Fruit fly (Drosophila melanogaster) whole organism, embryonic: ENCODE data around the gene CG14664.

ENCODE experiments used
- Atf6 ChIP-seq: fragments of 200-800 bp; sonication (Bioruptor generic); IDR thresholded peaks from 2 replicates; pipeline ENCODE4 v1.3.6; 2022; ENCODE audit warnings: missing biosample characterization, missing genetic modification characterization
- BEAF-32 ChIP-seq: fragments of 200-800 bp; sonication (Bioruptor generic); optimal IDR thresholded peaks from 3 replicates; lab custom pipeline; 2017; ENCODE audit warnings: missing biosample characterization, missing genetic modification characterization, mild to moderate bottlenecking, moderate library complexity, missing genetic modification reagents
- CG10267 ChIP-seq: fragments of 200-800 bp; sonication (Bioruptor generic); optimal IDR thresholded peaks from 2 replicates; lab custom pipeline; 2018; ENCODE audit warnings: missing biosample characterization, mild to moderate bottlenecking, missing genetic modification characterization, moderate library complexity
- CG12391 ChIP-seq: fragments of 200-800 bp; sonication (Bioruptor generic); optimal IDR thresholded peaks from 3 replicates; lab custom pipeline; 2018; ENCODE audit warnings: missing biosample characterization, mild to moderate bottlenecking, missing genetic modification characterization, moderate library complexity
- CG12942 ChIP-seq: fragments of 200-800 bp; sonication (Bioruptor generic); optimal IDR thresholded peaks from 3 replicates; lab custom pipeline; 2016; ENCODE audit warnings: missing biosample characterization, missing genetic modification characterization
- CG15514 ChIP-seq: fragments of 200-800 bp; sonication (Bioruptor generic); optimal IDR thresholded peaks from 3 replicates; lab custom pipeline; 2017; ENCODE audit warnings: missing biosample characterization, missing genetic modification characterization, mild to moderate bottlenecking, moderate library complexity, missing genetic modification reagents
- CG1603 ChIP-seq: fragments of 200-800 bp; sonication (Bioruptor generic); optimal IDR thresholded peaks from 2 replicates; lab custom pipeline; 2019; ENCODE audit warnings: missing biosample characterization, mild to moderate bottlenecking, missing genetic modification characterization, moderate library complexity
- CG18764 ChIP-seq: fragments of 200-800 bp; sonication (Bioruptor generic); optimal IDR thresholded peaks from 3 replicates; lab custom pipeline; 2016; ENCODE audit warnings: missing biosample characterization, missing genetic modification characterization
- CG3407 ChIP-seq: fragments of 200-800 bp; sonication (Bioruptor generic); optimal IDR thresholded peaks from 2 replicates; lab custom pipeline; 2018; ENCODE audit warnings: missing biosample characterization, mild to moderate bottlenecking, missing genetic modification characterization
- CG34376 ChIP-seq: fragments of 200-800 bp; sonication (Bioruptor generic); optimal IDR thresholded peaks from 2 replicates; lab custom pipeline; 2018; ENCODE audit warnings: missing biosample characterization, mild to moderate bottlenecking, missing genetic modification characterization
- CG3995 ChIP-seq: fragments of 200-800 bp; sonication (Bioruptor generic); optimal IDR thresholded peaks from 3 replicates; lab custom pipeline; 2016; ENCODE audit warnings: missing biosample characterization, missing genetic modification characterization
- CG4617 ChIP-seq: fragments of 200-800 bp; sonication (Bioruptor generic); optimal IDR thresholded peaks from 3 replicates; lab custom pipeline; 2016; ENCODE audit warnings: missing biosample characterization, missing genetic modification characterization, borderline replicate concordance
- CG6765 ChIP-seq: fragments of 200-800 bp; sonication (Bioruptor generic); optimal IDR thresholded peaks from 3 replicates; lab custom pipeline; 2017; ENCODE audit warnings: missing biosample characterization, mild to moderate bottlenecking, missing genetic modification characterization
- CG6854 ChIP-seq: fragments of 200-800 bp; sonication (Bioruptor generic); optimal IDR thresholded peaks from 3 replicates; lab custom pipeline; 2017; ENCODE audit warnings: missing biosample characterization, mild to moderate bottlenecking, missing genetic modification characterization
- CG9797 ChIP-seq: fragments of 200-800 bp; sonication (Bioruptor generic); optimal IDR thresholded peaks from 3 replicates; lab custom pipeline; 2018; ENCODE audit warnings: missing biosample characterization, mild to moderate bottlenecking, missing genetic modification characterization
- CTCF ChIP-seq: fragments of 200-800 bp; sonication (Bioruptor generic); optimal IDR thresholded peaks from 2 replicates; lab custom pipeline; 2017; ENCODE audit warnings: missing biosample characterization, mild to moderate bottlenecking, missing genetic modification characterization, moderate library complexity
- D ChIP-seq, 2 experiments: fragments of 200-800 bp in 1 of 2; fragments of >200 bp in 1 of 2; sonication (Bioruptor generic) in 1 of 2; optimal IDR thresholded peaks; 2 replicates in 1 of 2; 3 replicates in 1 of 2; lab custom pipeline; 2017; ENCODE audit warnings: mild to moderate bottlenecking in 1 of 2, missing biosample characterization in 1 of 2, missing genetic modification characterization in 1 of 2, missing genetic modification reagents in 1 of 2
- Dp ChIP-seq: fragments of 200-800 bp; sonication (Bioruptor generic); optimal IDR thresholded peaks from 2 replicates; lab custom pipeline; 2018; ENCODE audit warnings: missing biosample characterization, mild to moderate bottlenecking, missing genetic modification characterization, moderate library complexity
- E2f2 ChIP-seq: fragments of 200-800 bp; sonication (Bioruptor generic); IDR thresholded peaks from 2 replicates; pipeline ENCODE4 v1.3.6; 2022; ENCODE audit warnings: missing biosample characterization, missing genetic modification characterization
- Hand ChIP-seq: fragments of 200-800 bp; sonication (Bioruptor generic); optimal IDR thresholded peaks from 2 replicates; lab custom pipeline; 2017; ENCODE audit warnings: mild to moderate bottlenecking, missing biosample characterization, missing genetic modification reagents, missing genetic modification characterization
- HmgZ ChIP-seq: fragments of 200-800 bp; sonication (Bioruptor generic); optimal IDR thresholded peaks from 2 replicates; lab custom pipeline; 2018; ENCODE audit warnings: missing biosample characterization, mild to moderate bottlenecking, missing genetic modification characterization
- MBD-R2 ChIP-seq: fragments of 200-800 bp; sonication (Bioruptor generic); IDR thresholded peaks from 2 replicates; pipeline ENCODE4 v1.3.6; 2022; ENCODE audit warnings: missing biosample characterization, missing genetic modification characterization
- MESR4 ChIP-seq: fragments of 200-800 bp; sonication (Bioruptor generic); optimal IDR thresholded peaks from 2 replicates; lab custom pipeline; 2018; ENCODE audit warnings: missing biosample characterization, mild to moderate bottlenecking, missing genetic modification characterization, moderate library complexity
- NFAT ChIP-seq: fragments of 200-800 bp; sonication (Bioruptor generic); IDR thresholded peaks from 2 replicates; pipeline ENCODE4 v1.3.6; 2022; ENCODE audit warnings: missing biosample characterization, missing genetic modification characterization
- Neu2 ChIP-seq: fragments of 200-800 bp; sonication (Bioruptor generic); optimal IDR thresholded peaks from 3 replicates; lab custom pipeline; 2016; ENCODE audit warnings: missing biosample characterization, missing genetic modification characterization, borderline replicate concordance
- amos ChIP-seq: fragments of 200-800 bp; sonication (Bioruptor generic); IDR thresholded peaks from 2 replicates; pipeline ENCODE4 v1.3.6; 2022; ENCODE audit warnings: missing biosample characterization, missing genetic modification characterization; ENCODE audit not compliant: partially characterized antibody
- ash1 ChIP-seq: fragments of 200-800 bp; sonication (Bioruptor generic); optimal IDR thresholded peaks from 2 replicates; lab custom pipeline; 2018; ENCODE audit warnings: missing biosample characterization, mild to moderate bottlenecking, missing genetic modification characterization
- bigmax ChIP-seq: fragments of 200-800 bp; sonication (Bioruptor generic); optimal IDR thresholded peaks from 2 replicates; lab custom pipeline; 2018; ENCODE audit warnings: missing biosample characterization, mild to moderate bottlenecking, missing genetic modification characterization
- bsh ChIP-seq, 2 experiments: fragments of 200-800 bp; sonication (Bioruptor generic); optimal IDR thresholded peaks; 2 replicates each; lab custom pipeline; 2017 to 2018; ENCODE audit warnings: mild to moderate bottlenecking in 2 of 2, missing biosample characterization in 2 of 2, missing genetic modification characterization in 2 of 2, moderate library complexity in 1 of 2
- cad ChIP-seq: fragments of >200 bp; optimal IDR thresholded peaks from 2 replicates; lab custom pipeline; 2017; ENCODE audit warnings: missing biosample characterization, missing genetic modification characterization
- cg ChIP-seq: fragments of 200-800 bp; sonication (Bioruptor generic); optimal IDR thresholded peaks from 3 replicates; lab custom pipeline; 2019; ENCODE audit warnings: missing biosample characterization, mild to moderate bottlenecking, missing genetic modification characterization, moderate library complexity
- danr ChIP-seq: fragments of 200-800 bp; sonication (Bioruptor generic); IDR thresholded peaks from 2 replicates; pipeline ENCODE4 v1.3.6; 2022; ENCODE audit warnings: missing biosample characterization, missing genetic modification characterization
- gfzf ChIP-seq: fragments of 200-800 bp; sonication (Bioruptor generic); optimal IDR thresholded peaks from 2 replicates; lab custom pipeline; 2016; ENCODE audit warnings: missing biosample characterization, mild to moderate bottlenecking, missing genetic modification characterization, moderate library complexity
- grn ChIP-seq: fragments of 200-800 bp; sonication (Bioruptor generic); optimal IDR thresholded peaks from 3 replicates; lab custom pipeline; 2017; ENCODE audit warnings: missing biosample characterization, missing genetic modification characterization
- insv ChIP-seq, 2 experiments: fragments of 200-800 bp; sonication (Bioruptor generic); optimal IDR thresholded peaks; 3 replicates each; lab custom pipeline; 2016 to 2018; ENCODE audit warnings: missing biosample characterization in 2 of 2, missing genetic modification characterization in 2 of 2
- lab ChIP-seq: fragments of 200-800 bp; sonication (Bioruptor generic); optimal IDR thresholded peaks from 3 replicates; lab custom pipeline; 2017; ENCODE audit warnings: missing biosample characterization, missing genetic modification characterization, mild to moderate bottlenecking, moderate library complexity, missing genetic modification reagents
- mirr ChIP-seq: fragments of 200-800 bp; sonication (Bioruptor generic); optimal IDR thresholded peaks from 3 replicates; lab custom pipeline; 2018; ENCODE audit warnings: missing biosample characterization, mild to moderate bottlenecking, missing genetic modification characterization
- oc ChIP-seq: fragments of 200-800 bp; sonication (Bioruptor generic); optimal IDR thresholded peaks from 2 replicates; lab custom pipeline; 2018; ENCODE audit warnings: missing biosample characterization, mild to moderate bottlenecking, missing genetic modification characterization, moderate library complexity
- pzg ChIP-seq: fragments of 200-800 bp; sonication (Bioruptor generic); optimal IDR thresholded peaks from 3 replicates; lab custom pipeline; 2018; ENCODE audit warnings: missing biosample characterization, mild to moderate bottlenecking, missing genetic modification characterization, moderate library complexity
- row ChIP-seq: fragments of 200-800 bp; sonication (Bioruptor generic); IDR thresholded peaks from 3 replicates; pipeline ENCODE4 v1.3.6; 2022; ENCODE audit warnings: missing biosample characterization, missing genetic modification characterization
- seq ChIP-seq: fragments of 200-800 bp; sonication (Bioruptor generic); IDR thresholded peaks from 2 replicates; pipeline ENCODE4 v1.3.6; 2022; ENCODE audit warnings: missing biosample characterization, missing genetic modification characterization
- sr ChIP-seq: fragments of 200-800 bp; sonication (Bioruptor generic); IDR thresholded peaks from 3 replicates; pipeline ENCODE4 v1.3.6; 2022; ENCODE audit warnings: missing biosample characterization, missing genetic modification characterization
- stwl ChIP-seq: fragments of 200-800 bp; sonication (Bioruptor generic); optimal IDR thresholded peaks from 3 replicates; lab custom pipeline; 2018; ENCODE audit warnings: missing biosample characterization, mild to moderate bottlenecking, missing genetic modification characterization, moderate library complexity
- trem ChIP-seq: fragments of 200-800 bp; optimal IDR thresholded peaks from 3 replicates; lab custom pipeline; 2019; ENCODE audit warnings: missing biosample characterization, mild to moderate bottlenecking, missing genetic modification characterization, moderate library complexity
- twi ChIP-seq: fragments of 200-800 bp; optimal IDR thresholded peaks from 2 replicates; lab custom pipeline; 2019; ENCODE audit warnings: missing biosample characterization, mild to moderate bottlenecking, missing genetic modification characterization, moderate library complexity
- zen ChIP-seq: fragments of 200-800 bp; sonication (Bioruptor generic); optimal IDR thresholded peaks from 3 replicates; lab custom pipeline; 2018; ENCODE audit warnings: missing biosample characterization, mild to moderate bottlenecking, missing genetic modification characterization, moderate library complexity
- zen2 ChIP-seq: fragments of 200-800 bp; sonication (Bioruptor generic); IDR thresholded peaks from 3 replicates; pipeline ENCODE4 v1.3.6; 2022; ENCODE audit warnings: missing biosample characterization, missing genetic modification characterization; ENCODE audit not compliant: partially characterized antibody

The CG14664 gene

DNA sequence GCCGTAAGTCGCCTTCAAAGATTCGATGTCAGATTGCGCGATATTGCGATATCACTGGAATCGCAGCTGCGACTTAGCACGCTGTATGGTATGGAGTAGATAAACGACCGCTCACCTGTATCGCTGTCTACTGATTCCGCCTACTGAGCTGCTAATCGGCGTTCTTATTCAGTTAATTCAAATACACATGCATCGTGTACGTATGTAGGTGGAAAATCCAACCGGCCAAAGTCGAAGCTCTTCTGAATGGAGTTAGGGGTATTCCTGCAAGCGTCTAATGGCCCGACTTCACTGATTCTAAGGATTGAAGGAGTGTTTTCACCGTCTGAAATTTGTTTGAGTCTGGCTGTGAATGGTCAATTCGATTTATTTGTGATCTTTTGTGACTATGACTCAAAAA, 804 bp upstream of the CG14664 start, which contains the start of gene CG2604 (continued):
- TF ChIP-seq NFAT (GFP tag; lab: Robert Waterston, UW) (no peak), cg (GFP tag; lab: Kevin White, UChicago) (peak; percentile 26), CG12942 (GFP tag; lab: Kevin White, UChicago) (no peak), grn (peak; percentile 82), twi (tag; lab: Kevin White, UChicago) (no peak), pzg (GFP tag; lab: Kevin White, UChicago) (peak; percentile 45), zen (tag; lab: Kevin White, UChicago) (no peak), ash1 (GFP tag; lab: Kevin White, UChicago) (no peak), CG12391 (tag; lab: Kevin White, UChicago) (no peak), Neu2 (GFP tag; lab: Kevin White, UChicago) (no peak), Atf6 (no peak), BEAF-32 (GFP tag; lab: Kevin White, UChicago) (peak; percentile 2), bigmax (GFP tag; lab: Kevin White, UChicago) (no peak), cad (GFP tag; lab: Kevin White, UChicago) (no peak), CG34376 (GFP tag; lab: Kevin White, UChicago) (peak; percentile 35), seq (GFP tag; lab: Robert Waterston, UW) (no peak)
- TF ChIP-seq, all 482 proteins: peak for 31

DNA sequence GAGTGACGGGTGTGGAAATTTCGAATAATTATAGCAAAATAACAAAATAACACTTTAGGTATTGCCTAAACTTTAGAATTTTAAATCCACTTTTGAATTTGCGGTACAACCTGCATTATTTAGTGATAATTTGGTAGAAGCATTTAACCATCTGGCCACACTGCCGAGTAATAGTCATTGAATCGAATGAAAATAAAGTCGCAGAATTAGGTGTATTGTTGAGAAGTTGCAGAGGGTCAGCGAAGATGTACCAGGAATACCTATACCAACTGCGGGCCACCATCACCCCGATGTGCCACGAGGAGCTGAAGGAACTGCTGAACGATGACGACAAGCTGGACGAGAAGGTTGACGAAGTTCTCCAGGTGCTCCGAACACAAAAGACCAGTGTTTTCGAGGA, 2.1 kb downstream of the CG14664 start, which contains the start of gene Vps37B:
Gene Vps37B, plus strand, starts transcription at position 134 of the 400 bp plus-strand sequence.
- TF ChIP-seq Hand (GFP tag; lab: Kevin White, UChicago) (no peak), sr (GFP tag; lab: Robert Waterston, UW) (no peak), CG3995 (GFP tag; lab: Kevin White, UChicago) (peak; percentile 66), insv (GFP tag; optimal IDR thresholded peaks at IDR 0.05; lab: Kevin White, UChicago) (no peak), lab (GFP tag; lab: Kevin White, UChicago) (no peak), CG10267 (tag; lab: Kevin White, UChicago) (peak; percentile 26), MESR4 (GFP tag; lab: Kevin White, UChicago) (peak; percentile 93), CG6854 (GFP tag; lab: Kevin White, UChicago) (no peak), stwl (tag; lab: Kevin White, UChicago) (peak; percentile 67), amos (peak; percentile 19; the same call in 1 of the 2 replicates), bsh (GFP tag; optimal IDR thresholded peaks at IDR 0.05; lab: Kevin White, UChicago) (no peak), D (optimal IDR thresholded peaks at IDR 0.05; lab: Kevin White, UChicago) (peak; percentile 41), D (GFP tag; optimal IDR thresholded peaks at IDR 0.05; lab: Kevin White, UChicago) (no peak), zen2 (GFP tag; lab: Robert Waterston, UW) (0 out of 3 replicates have a peak, but pooled peaks have one; percentile 28), BEAF-32 (GFP tag; lab: Kevin White, UChicago) (peak; percentile 14), mirr (GFP tag; lab: Kevin White, UChicago) (no peak), CG6765 (GFP tag; lab: Kevin White, UChicago) (no peak), CG1603 (tag; lab: Kevin White, UChicago) (peak; percentile 49), Dp (GFP tag; lab: Kevin White, UChicago) (peak; percentile 86), CG3407 (no peak), E2f2 (GFP tag; lab: Robert Waterston, UW) (peak; percentile 93), CG9797 (peak; percentile 56), gfzf (peak; percentile 83), row (0 out of 3 replicates have a peak, but pooled peaks have one; percentile 7), pzg (GFP tag; lab: Kevin White, UChicago) (peak; percentile 68), CG18764 (GFP tag; lab: Kevin White, UChicago) (no peak), MBD-R2 (GFP tag; lab: Robert Waterston, UW) (peak; percentile 51; the same call in 1 of the 2 replicates), oc (tag; lab: Kevin White, UChicago) (no peak), CG15514 (peak; percentile 24), Neu2 (GFP tag; lab: Kevin White, UChicago) (no peak), CG4617 (GFP tag; lab: Kevin White, UChicago) (peak; percentile 64), danr (GFP tag; lab: Robert Waterston, UW) (no peak), trem (peak; percentile 21), CTCF (GFP tag; lab: Kevin White, UChicago) (peak; percentile 43), HmgZ (tag; lab: Kevin White, UChicago) (peak; percentile 11)
